Worm (Caenorhabditis elegans): ENCODE data around the gene T10G3.8.
"Not testable (repeated sequence)": the region's sequence is repeated elsewhere in the genome, so short reads cannot be mapped to it uniquely, and the experiment has no call there.

The T10G3.8 gene

ce11 chrV:13443535-13443934, 32.7 kb downstream of the T10G3.8 start, which contains the start of gene Y2H9A.6:
Gene Y2H9A.6 (plus strand): TSS chrV:13443835.
- TF ChIP-seq ztf-11 (tag; optimal IDR thresholded peaks at IDR 0.05); unc-30 (tag; optimal IDR thresholded peaks at IDR 0.05); grh-1 (GFP tag; IDR thresholded peaks at IDR 0.05): not testable (repeated sequence)

- TF ChIP-seq alr-1 (tag; optimal IDR thresholded peaks at IDR 0.05; ENCODE audit: borderline replicate concordance) (no peak), sptf-1 (tag; optimal IDR thresholded peaks at IDR 0.05) (no peak), snpc-4 (tag; optimal IDR thresholded peaks at IDR 0.05) (no peak), fkh-4 (tag; optimal IDR thresholded peaks at IDR 0.05; ENCODE audit: borderline replicate concordance) (no peak), lin-13 (GFP tag; optimal IDR thresholded peaks at IDR 0.05) (no peak), nhr-237 (tag; optimal IDR thresholded peaks at IDR 0.05) (no peak), irx-1 (tag; optimal IDR thresholded peaks at IDR 0.05) (no peak), jun-1 (tag; optimal IDR thresholded peaks at IDR 0.05) (no peak), lin-39 (tag; optimal IDR thresholded peaks at IDR 0.05) (no peak), hlh-17 (GFP tag; optimal IDR thresholded peaks at IDR 0.05; ENCODE audit: borderline replicate concordance) (no peak), nhr-84 (tag; optimal IDR thresholded peaks at IDR 0.05) (no peak), nhr-76 (tag; optimal IDR thresholded peaks at IDR 0.05) (no peak)
These were observed 33.4 kb downstream of the T10G3.8 start for ce11 chrV:13442819-13443218.

DNA sequence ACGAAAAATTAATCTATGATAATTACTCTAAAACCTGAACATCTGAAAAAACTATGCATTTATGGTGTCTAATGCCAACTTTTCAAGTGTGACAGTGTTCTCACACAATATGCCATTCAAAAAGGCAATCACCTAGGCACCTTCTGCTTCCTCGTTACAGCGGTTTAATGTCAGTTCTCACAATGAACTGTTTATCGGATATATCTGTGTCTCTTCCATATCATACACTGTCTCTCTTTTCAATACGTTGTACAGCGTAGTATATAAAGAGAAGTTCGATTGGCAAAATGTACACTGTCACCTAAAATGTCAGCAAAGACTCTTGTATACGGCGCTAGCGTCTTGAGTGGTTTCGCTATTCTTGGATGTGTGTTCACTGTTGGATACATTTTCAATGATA, 34.6 kb downstream of the T10G3.8 start, which contains the start of gene col-162:
Gene col-162 (plus strand): TSS at position 301 of the 400 bp plus-strand sequence.
- TF ChIP-seq egl-27 (tag; optimal IDR thresholded peaks at IDR 0.05) (no peak), mef-2 (tag; optimal IDR thresholded peaks at IDR 0.05) (no peak), nhr-20 (tag; optimal IDR thresholded peaks at IDR 0.05) (no peak), isw-1 (GFP tag; IDR thresholded peaks at IDR 0.05) (no peak), ceh-90 (tag; optimal IDR thresholded peaks at IDR 0.05) (no peak), rnt-1 (tag; optimal IDR thresholded peaks at IDR 0.05) (no peak), nhr-47 (tag; optimal IDR thresholded peaks at IDR 0.05) (no peak), ets-5 (GFP tag; IDR thresholded peaks at IDR 0.05) (no peak), hlh-4 (tag; optimal IDR thresholded peaks at IDR 0.05) (no peak)

DNA sequence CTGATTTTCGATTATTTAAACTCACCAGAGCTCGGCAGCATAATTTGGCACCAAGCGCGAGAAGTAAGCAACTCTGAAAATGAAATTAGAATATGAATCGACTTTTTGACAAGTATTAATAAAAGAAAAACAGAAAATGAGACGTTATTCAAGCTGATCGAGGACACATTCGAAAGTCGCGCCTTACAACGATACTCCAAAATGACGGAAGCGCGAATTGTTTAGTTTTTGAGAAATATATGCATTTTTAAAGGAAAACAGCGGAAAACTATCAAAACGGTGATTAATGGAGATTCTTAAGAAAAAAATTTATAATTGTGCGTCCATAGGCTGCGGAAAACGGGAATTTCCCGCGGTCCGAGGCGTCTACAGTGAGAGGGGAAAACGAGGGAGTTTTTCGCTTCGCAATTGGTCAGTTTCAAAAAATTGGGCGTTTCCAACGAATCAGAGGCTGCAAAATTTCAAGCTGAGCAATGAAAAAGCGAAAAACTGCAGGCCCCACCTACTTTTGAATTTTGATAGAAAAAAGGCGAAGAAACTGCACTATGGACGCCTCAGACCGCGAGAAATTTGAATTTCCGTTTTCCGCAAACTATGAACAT, 38.7 kb downstream of the T10G3.8 start, which contains the start of gene mes-4:
Gene mes-4 (minus strand): TSS at position 73 of the 602 bp plus-strand sequence.
- TF ChIP-seq dsc-1 (tag; optimal IDR thresholded peaks at IDR 0.05) (no peak), blmp-1 (tag; optimal IDR thresholded peaks at IDR 0.05) (peak; percentile 4), ets-5 (GFP tag; IDR thresholded peaks at IDR 0.05) (no peak), nhr-12 (tag; optimal IDR thresholded peaks at IDR 0.05) (no peak), ama-1 (optimal IDR thresholded peaks at IDR 0.05) (no peak), alr-1 (tag; optimal IDR thresholded peaks at IDR 0.05; ENCODE audit: borderline replicate concordance) (no peak), efl-1 (optimal IDR thresholded peaks at IDR 0.05) (peak in 1 of 2 experiments; percentile 78), efl-1 (GFP tag; optimal IDR thresholded peaks at IDR 0.05 in 1 of 2) (peak; percentile 83 to 98), Y116A8C.19 (tag; optimal IDR thresholded peaks at IDR 0.05; ENCODE audit: borderline replicate concordance) (no peak), ceh-63 (GFP tag; optimal IDR thresholded peaks at IDR 0.05) (no peak), nhr-11 (tag; optimal IDR thresholded peaks at IDR 0.05) (no peak), elt-3 (tag; optimal IDR thresholded peaks at IDR 0.05) (no peak), dpl-1 (GFP tag; optimal IDR thresholded peaks at IDR 0.05) (peak; percentile 62 to 86 (median 81)), lin-35 (GFP tag; optimal IDR thresholded peaks at IDR 0.05) (peak; percentile 51 to 87), ceh-88 (GFP tag; IDR thresholded peaks at IDR 0.05) (no peak), fkh-10 (GFP tag; optimal IDR thresholded peaks at IDR 0.05) (no peak)
